Fruit fly (Drosophila melanogaster) whole organism, embryonic: ENCODE data around the gene Exd2.

Experiments used
- CG10209 ChIP-seq: fragments of 200-800 bp; sonication (Bioruptor generic); optimal IDR thresholded peaks from 3 replicates; lab custom pipeline; 2017; ENCODE audit warnings: missing biosample characterization, mild to moderate bottlenecking, missing genetic modification characterization, missing genetic modification reagents
- CG12299 ChIP-seq: fragments of 200-800 bp; sonication (Bioruptor generic); optimal IDR thresholded peaks from 2 replicates; lab custom pipeline; 2018; ENCODE audit warnings: missing biosample characterization, mild to moderate bottlenecking, missing genetic modification characterization
- CG12769 ChIP-seq: fragments of 200-800 bp; sonication (Bioruptor generic); optimal IDR thresholded peaks from 2 replicates; lab custom pipeline; 2019; ENCODE audit warnings: missing biosample characterization, mild to moderate bottlenecking, missing genetic modification characterization, moderate library complexity
- CG17361 ChIP-seq: fragments of 200-800 bp; sonication (Bioruptor generic); IDR thresholded peaks from 3 replicates; pipeline ENCODE4 v1.3.6; 2022; ENCODE audit warnings: missing biosample characterization, missing genetic modification characterization
- CG18764 ChIP-seq: fragments of 200-800 bp; sonication (Bioruptor generic); optimal IDR thresholded peaks from 3 replicates; lab custom pipeline; 2016; ENCODE audit warnings: missing biosample characterization, missing genetic modification characterization
- CG2120 ChIP-seq: fragments of 200-800 bp; sonication (Bioruptor generic); optimal IDR thresholded peaks from 3 replicates; lab custom pipeline; 2016; ENCODE audit warnings: missing biosample characterization, missing genetic modification characterization
- CG30403 ChIP-seq: fragments of 200-800 bp; sonication (Bioruptor generic); optimal IDR thresholded peaks from 3 replicates; lab custom pipeline; 2016; ENCODE audit warnings: missing biosample characterization, missing genetic modification characterization
- CG31441 ChIP-seq: fragments of 200-800 bp; sonication (Bioruptor generic); IDR thresholded peaks from 2 replicates; pipeline ENCODE4 v1.3.6; 2022; ENCODE audit warnings: missing biosample characterization, missing genetic modification characterization
- CG3281 ChIP-seq: fragments of 200-800 bp; sonication (Bioruptor generic); optimal IDR thresholded peaks from 3 replicates; lab custom pipeline; 2017; ENCODE audit warnings: missing biosample characterization, mild to moderate bottlenecking, missing genetic modification characterization
- CG3995 ChIP-seq: fragments of 200-800 bp; sonication (Bioruptor generic); optimal IDR thresholded peaks from 3 replicates; lab custom pipeline; 2016; ENCODE audit warnings: missing biosample characterization, missing genetic modification characterization
- CG7556 ChIP-seq: fragments of 200-800 bp; sonication (Bioruptor generic); optimal IDR thresholded peaks from 2 replicates; lab custom pipeline; 2017; ENCODE audit warnings: missing biosample characterization, mild to moderate bottlenecking, missing genetic modification characterization
- CG9437 ChIP-seq: fragments of 200-800 bp; sonication (Bioruptor generic); optimal IDR thresholded peaks from 2 replicates; lab custom pipeline; 2018; ENCODE audit warnings: missing biosample characterization, mild to moderate bottlenecking, missing genetic modification characterization
- CG9609 ChIP-seq: fragments of 200-800 bp; sonication (Bioruptor generic); optimal IDR thresholded peaks from 3 replicates; lab custom pipeline; 2016; ENCODE audit warnings: missing biosample characterization, missing genetic modification characterization
- CG9727 ChIP-seq: fragments of 200-800 bp; sonication (Bioruptor generic); optimal IDR thresholded peaks from 3 replicates; lab custom pipeline; 2017; ENCODE audit warnings: missing biosample characterization, mild to moderate bottlenecking, missing genetic modification characterization
- Dbx ChIP-seq: fragments of 200-800 bp; sonication (Bioruptor generic); IDR thresholded peaks from 3 replicates; pipeline ENCODE4 v1.3.6; 2022; ENCODE audit warnings: missing biosample characterization, missing genetic modification characterization
- E2f1 ChIP-seq: fragments of 200-800 bp; sonication (Bioruptor generic); IDR thresholded peaks from 2 replicates; pipeline ENCODE4 v1.3.6; 2022; ENCODE audit warnings: missing biosample characterization, missing genetic modification characterization
- Hand ChIP-seq: fragments of 200-800 bp; sonication (Bioruptor generic); optimal IDR thresholded peaks from 2 replicates; lab custom pipeline; 2017; ENCODE audit warnings: mild to moderate bottlenecking, missing biosample characterization, missing genetic modification reagents, missing genetic modification characterization
- Hmr ChIP-seq: fragments of 200-800 bp; sonication (Bioruptor generic); optimal IDR thresholded peaks from 3 replicates; lab custom pipeline; 2017; ENCODE audit warnings: mild to moderate bottlenecking, missing biosample characterization, missing genetic modification reagents, missing genetic modification characterization
- MBD-R2 ChIP-seq: fragments of 200-800 bp; sonication (Bioruptor generic); IDR thresholded peaks from 2 replicates; pipeline ENCODE4 v1.3.6; 2022; ENCODE audit warnings: missing biosample characterization, missing genetic modification characterization
- Med ChIP-seq: fragments of 200-800 bp; sonication (Bioruptor generic); peaks from one replicate; lab custom pipeline; 2016; ENCODE audit warnings: missing biosample characterization, missing genetic modification characterization, mild to moderate bottlenecking, inconsistent platforms, moderate library complexity
- NfI ChIP-seq: fragments of 200-800 bp; sonication (Bioruptor generic); optimal IDR thresholded peaks from 3 replicates; lab custom pipeline; 2018; ENCODE audit warnings: missing biosample characterization, mild to moderate bottlenecking, missing genetic modification characterization, moderate library complexity
- Oli ChIP-seq: fragments of 200-800 bp; sonication (Bioruptor generic); optimal IDR thresholded peaks from 2 replicates; lab custom pipeline; 2018; ENCODE audit warnings: missing biosample characterization, mild to moderate bottlenecking, missing genetic modification characterization, moderate library complexity
- Pdp1 ChIP-seq, 2 experiments: fragments of 200-800 bp; sonication (Bioruptor generic); optimal IDR thresholded peaks; 3 replicates each; lab custom pipeline; 2016; ENCODE audit warnings: missing biosample characterization in 2 of 2, missing genetic modification characterization in 2 of 2, mild to moderate bottlenecking in 1 of 2, moderate library complexity in 1 of 2
- Rfx ChIP-seq: fragments of 200-800 bp; sonication (Bioruptor generic); IDR thresholded peaks from 2 replicates; pipeline ENCODE4 v1.3.6; 2022; ENCODE audit warnings: missing biosample characterization, missing genetic modification characterization
- abd-A ChIP-seq: fragments of 200-800 bp; sonication (Bioruptor generic); optimal IDR thresholded peaks from 3 replicates; lab custom pipeline; 2019; ENCODE audit warnings: missing biosample characterization, mild to moderate bottlenecking, missing genetic modification characterization, moderate library complexity
- bcd ChIP-seq: fragments of 200-800 bp; sonication (Bioruptor generic); optimal IDR thresholded peaks from 2 replicates; lab custom pipeline; 2017; ENCODE audit warnings: missing biosample characterization, mild to moderate bottlenecking, missing genetic modification characterization
- dmrt99B ChIP-seq: fragments of 200-800 bp; sonication (Bioruptor generic); optimal IDR thresholded peaks from 2 replicates; lab custom pipeline; 2018; ENCODE audit warnings: missing biosample characterization, mild to moderate bottlenecking, missing genetic modification characterization, moderate library complexity
- dpn ChIP-seq, 2 experiments: fragments of 200-800 bp; sonication (Bioruptor generic); optimal IDR thresholded peaks; 3 replicates each; lab custom pipeline; 2016; ENCODE audit warnings: missing biosample characterization in 2 of 2, missing genetic modification characterization in 2 of 2
- dysf ChIP-seq: fragments of 200-800 bp; sonication (Bioruptor generic); IDR thresholded peaks from 3 replicates; pipeline ENCODE4 v1.3.6; 2022; ENCODE audit warnings: missing biosample characterization, missing genetic modification characterization
- ftz-f1 ChIP-seq: fragments of 200-800 bp; sonication (Bioruptor generic); optimal IDR thresholded peaks from 2 replicates; lab custom pipeline; 2016; ENCODE audit warnings: missing biosample characterization, missing genetic modification characterization
- ind ChIP-seq: fragments of 200-800 bp; sonication (Bioruptor generic); optimal IDR thresholded peaks from 3 replicates; lab custom pipeline; 2016; ENCODE audit warnings: missing biosample characterization, missing genetic modification characterization
- lab ChIP-seq: fragments of 200-800 bp; sonication (Bioruptor generic); optimal IDR thresholded peaks from 3 replicates; lab custom pipeline; 2017; ENCODE audit warnings: missing biosample characterization, missing genetic modification characterization, mild to moderate bottlenecking, moderate library complexity, missing genetic modification reagents
- lilli ChIP-seq: fragments of 200-800 bp; sonication (Bioruptor generic); optimal IDR thresholded peaks from 3 replicates; lab custom pipeline; 2016; ENCODE audit warnings: missing biosample characterization, missing genetic modification characterization
- mam ChIP-seq: fragments of 200-800 bp; sonication (Bioruptor generic); optimal IDR thresholded peaks from 3 replicates; lab custom pipeline; 2016; ENCODE audit warnings: missing biosample characterization, missing genetic modification characterization
- mirr ChIP-seq: fragments of 200-800 bp; sonication (Bioruptor generic); optimal IDR thresholded peaks from 3 replicates; lab custom pipeline; 2018; ENCODE audit warnings: missing biosample characterization, mild to moderate bottlenecking, missing genetic modification characterization
- pan ChIP-seq, 4 experiments: fragments of >200 bp in 3 of 4; fragments of 200-800 bp in 1 of 4; sonication (Bioruptor generic) in 1 of 4; optimal IDR thresholded peaks in 3 of 4; IDR thresholded peaks in 1 of 4; 2 replicates each; pipeline versions ENCODE4 v1.3.6 to Lab custom; 2017 to 2022; ENCODE audit warnings: missing biosample characterization in 2 of 4, missing genetic modification characterization in 2 of 4, mixed read lengths in 1 of 4
- phol ChIP-seq: fragments of 200-800 bp; sonication (Bioruptor generic); optimal IDR thresholded peaks from 3 replicates; lab custom pipeline; 2018; ENCODE audit warnings: missing biosample characterization, mild to moderate bottlenecking, missing genetic modification characterization, moderate library complexity
- pita ChIP-seq: fragments of 200-800 bp; sonication (Bioruptor generic); optimal IDR thresholded peaks from 2 replicates; lab custom pipeline; 2017; ENCODE audit warnings: missing biosample characterization, mild to moderate bottlenecking, missing genetic modification characterization
- pzg ChIP-seq: fragments of 200-800 bp; sonication (Bioruptor generic); optimal IDR thresholded peaks from 3 replicates; lab custom pipeline; 2018; ENCODE audit warnings: missing biosample characterization, mild to moderate bottlenecking, missing genetic modification characterization, moderate library complexity
- rib ChIP-seq: fragments of 200-800 bp; sonication (Bioruptor generic); IDR thresholded peaks from 2 replicates; pipeline ENCODE4 v1.3.6; 2022; ENCODE audit warnings: missing biosample characterization, missing genetic modification characterization
- sd ChIP-seq: fragments of 200-800 bp; sonication (Bioruptor generic); optimal IDR thresholded peaks from 3 replicates; lab custom pipeline; 2018; ENCODE audit warnings: missing biosample characterization, mild to moderate bottlenecking, missing genetic modification characterization, moderate library complexity
- sens ChIP-seq: fragments of 200-800 bp; sonication (Bioruptor generic); peaks from one replicate; lab custom pipeline; 2016; ENCODE audit warnings: missing biosample characterization, missing genetic modification characterization
- slbo ChIP-seq: fragments of 200-800 bp; sonication (Bioruptor generic); IDR thresholded peaks from 2 replicates; pipeline ENCODE4 v1.3.6; 2022; ENCODE audit warnings: missing biosample characterization, missing genetic modification characterization
- sob ChIP-seq: fragments of 200-800 bp; sonication (Bioruptor generic); IDR thresholded peaks from 2 replicates; pipeline ENCODE4 v1.3.6; 2022; ENCODE audit warnings: missing biosample characterization, missing genetic modification characterization
- sug ChIP-seq: fragments of 200-800 bp; optimal IDR thresholded peaks from 2 replicates; lab custom pipeline; 2019; ENCODE audit warnings: missing biosample characterization, mild to moderate bottlenecking, missing genetic modification characterization, moderate library complexity
- trem ChIP-seq: fragments of 200-800 bp; optimal IDR thresholded peaks from 3 replicates; lab custom pipeline; 2019; ENCODE audit warnings: missing biosample characterization, mild to moderate bottlenecking, missing genetic modification characterization, moderate library complexity
- vfl ChIP-seq: fragments of 200-800 bp; sonication (Bioruptor generic); optimal IDR thresholded peaks from 2 replicates; lab custom pipeline; 2016; ENCODE audit warnings: missing biosample characterization, missing genetic modification characterization

The Exd2 gene

DNA sequence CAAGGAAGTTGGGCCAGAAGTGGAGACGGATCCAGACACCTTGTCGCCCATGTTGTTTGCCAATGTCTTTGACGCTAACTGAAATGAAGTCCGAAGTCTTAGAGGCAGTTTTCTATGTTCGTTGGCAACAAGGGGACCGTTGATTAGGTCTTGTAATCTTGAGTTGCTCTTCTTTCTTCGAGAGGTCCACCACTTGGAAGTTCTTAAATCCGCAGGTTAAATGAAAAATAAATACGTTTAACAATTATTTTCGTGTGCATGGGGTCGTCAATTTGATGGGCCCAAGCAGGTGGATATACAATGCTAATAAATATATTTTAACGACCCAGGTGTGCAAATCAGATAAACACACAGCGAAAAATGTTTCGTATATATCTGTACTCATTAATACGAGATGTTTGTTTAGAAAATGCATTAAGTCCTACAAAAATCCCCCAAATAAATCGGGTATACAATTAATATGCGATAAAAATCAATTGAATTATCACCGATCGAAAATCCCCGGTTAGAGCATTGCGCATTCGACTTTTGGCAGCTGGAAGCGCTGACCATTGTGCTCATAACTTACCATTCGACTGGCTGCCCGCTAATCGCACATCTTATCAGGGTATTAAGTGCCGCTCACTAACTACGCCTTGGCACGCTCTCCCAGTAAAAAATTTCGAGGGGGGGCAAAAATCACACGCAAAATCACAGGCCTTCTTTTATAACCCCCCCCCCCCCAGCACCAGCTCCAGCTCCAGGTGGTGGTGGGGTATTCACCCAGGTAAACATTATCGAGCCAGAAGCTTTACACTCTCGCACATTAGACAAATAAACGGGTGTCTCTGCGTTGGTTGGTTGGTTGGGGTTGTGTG lies 25.2 kb upstream of the Exd2 start, which contains the start of gene PGRP-LB (continued):
- TF ChIP-seq CG3281 (GFP tag; lab: Kevin White, UChicago) = peak; percentile 22
- TF ChIP-seq trem (tag; lab: Kevin White, UChicago) = no peak
- TF ChIP-seq slbo = peak; percentile 36; the same call in 1 of the 2 replicates
- peak; percentile 32 for TF ChIP-seq abd-A (tag; lab: Kevin White, UChicago)
- peak; percentile 7 for TF ChIP-seq ind (GFP tag; lab: Kevin White, UChicago)
- peak; percentile 27 for TF ChIP-seq CG9727 (GFP tag; lab: Kevin White, UChicago)
- peak; percentile 33 for TF ChIP-seq ftz-f1
- peak; percentile 51; the same call in 1 of the 2 replicates for TF ChIP-seq Rfx (GFP tag; lab: Robert Waterston, UW)
- no peak for TF ChIP-seq pan (optimal IDR thresholded peaks at IDR 0.05; lab: Kevin White, UChicago)
- peak in 1 of 2 experiments; percentile 40 for TF ChIP-seq pan (GFP tag; optimal IDR thresholded peaks at IDR 0.05 in 1 of 2, IDR thresholded peaks at IDR 0.05 in 1 of 2)
- no peak for TF ChIP-seq CG12299
- peak; percentile 32 for TF ChIP-seq lab
- no peak for TF ChIP-seq CG18764 (GFP tag; lab: Kevin White, UChicago)
- TF ChIP-seq NfI = peak; percentile 7
- TF ChIP-seq pita = no peak
- no peak for TF ChIP-seq vfl (GFP tag; lab: Kevin White, UChicago)
- 0 out of 2 replicates have a peak, but pooled peaks have one; percentile 13 for TF ChIP-seq MBD-R2 (GFP tag; lab: Robert Waterston, UW)
- peak; percentile 44 for TF ChIP-seq lilli
- peak; percentile 40; the same call in 1 of the 3 replicates for TF ChIP-seq dysf (GFP tag; lab: Robert Waterston, UW)
- peak; percentile 67 for TF ChIP-seq CG12769
- peak in 1 of 2 experiments; percentile 49 for TF ChIP-seq Pdp1 (GFP tag; optimal IDR thresholded peaks at IDR 0.05; lab: Kevin White, UChicago)
- no peak for TF ChIP-seq pzg (GFP tag; lab: Kevin White, UChicago)
- TF ChIP-seq E2f1 (GFP tag; lab: Robert Waterston, UW) = 0 out of 2 replicates have a peak, but pooled peaks have one; percentile 22
- peak; percentile 21 to 29 for TF ChIP-seq dpn (GFP tag; optimal IDR thresholded peaks at IDR 0.05; lab: Kevin White, UChicago)
- peak; percentile 50 for TF ChIP-seq Hmr (GFP tag; lab: Kevin White, UChicago)
- no peak for TF ChIP-seq Hand
- peak; percentile 11; the same call in 1 of the 2 replicates for TF ChIP-seq CG31441
- peak; percentile 36; the same call in 1 of the 3 replicates for TF ChIP-seq CG17361
- TF ChIP-seq mam (GFP tag; lab: Kevin White, UChicago) = peak; percentile 36
- peak; percentile 43 for TF ChIP-seq CG3995 (GFP tag; lab: Kevin White, UChicago)
- peak; percentile 12 for TF ChIP-seq CG30403 (GFP tag; lab: Kevin White, UChicago)
- TF ChIP-seq dmrt99B (tag; lab: Kevin White, UChicago) = peak; percentile 10
- TF ChIP-seq sens (GFP tag; lab: Kevin White, UChicago) = peak; percentile 55
- TF ChIP-seq phol (tag; lab: Kevin White, UChicago) = peak; percentile 7
- peak; percentile 54 for TF ChIP-seq sd (tag; lab: Kevin White, UChicago)
- peak; percentile 41 for TF ChIP-seq Med (GFP tag; lab: Kevin White, UChicago)
- TF ChIP-seq sug (tag; lab: Kevin White, UChicago) = peak; percentile 93
- TF ChIP-seq Dbx (GFP tag; lab: Robert Waterston, UW) = 0 out of 3 replicates have a peak, but pooled peaks have one; percentile 50
- peak; percentile 12 for TF ChIP-seq Oli (tag; lab: Kevin White, UChicago)
- peak; percentile 9 for TF ChIP-seq bcd (GFP tag; lab: Kevin White, UChicago)
- TF ChIP-seq rib (GFP tag; lab: Robert Waterston, UW) = peak; percentile 64; the same call in 1 of the 2 replicates
- peak; percentile 7 for TF ChIP-seq CG9437
- TF ChIP-seq CG7556 (GFP tag; lab: Kevin White, UChicago) = peak; percentile 27
- TF ChIP-seq CG2120 = peak; percentile 75
- TF ChIP-seq mirr (GFP tag; lab: Kevin White, UChicago) = peak; percentile 26
- 0 out of 2 replicates have a peak, but pooled peaks have one; percentile 16 for TF ChIP-seq sob
- peak; percentile 30 for TF ChIP-seq CG9609 (GFP tag; lab: Kevin White, UChicago)
- no peak for TF ChIP-seq CG10209 (GFP tag; lab: Kevin White, UChicago)
